Fruit fly (Drosophila melanogaster): ENCODE results near the gene CG15760.

CG15760 gene

dm6 chrX:13639998-13640691, 29.4 kb upstream of the CG15760 start (continued):
- peak; percentile 82 for TF ChIP-seq ftz-f1 (GFP tag; optimal IDR thresholded peaks at IDR 0.05)
- no peak for TF ChIP-seq zen2 (GFP tag; IDR thresholded peaks at IDR 0.05; ENCODE audit: partially characterized antibody)
- peak; percentile 95 for TF ChIP-seq CG10267 (tag; optimal IDR thresholded peaks at IDR 0.05)
- TF ChIP-seq Gsc (GFP tag; IDR thresholded peaks at IDR 0.05) = peak; percentile 95
- TF ChIP-seq CG2712 (tag; optimal IDR thresholded peaks at IDR 0.05) = peak; percentile 99
- peak; percentile 96 for TF ChIP-seq CG31224 (GFP tag; IDR thresholded peaks at IDR 0.05)
- TF ChIP-seq HmgZ (tag; optimal IDR thresholded peaks at IDR 0.05) = peak; percentile 99
- peak; percentile 60; the same call in 1 of the 2 replicates for TF ChIP-seq ato (GFP tag; IDR thresholded peaks at IDR 0.05; ENCODE audit: partially characterized antibody)
- TF ChIP-seq CG17328 (GFP tag; IDR thresholded peaks at IDR 0.05) = peak; percentile 99
- TF ChIP-seq pb (GFP tag; optimal IDR thresholded peaks at IDR 0.05) = peak; percentile 99
- peak; percentile 92 for TF ChIP-seq psq (GFP tag; optimal IDR thresholded peaks at IDR 0.05)
- TF ChIP-seq CG14050 (GFP tag; IDR thresholded peaks at IDR 0.05) = peak; percentile 98
- peak; percentile 99 for TF ChIP-seq CG13624 (GFP tag; optimal IDR thresholded peaks at IDR 0.05)
- peak; percentile 98 for TF ChIP-seq gcm2 (GFP tag; optimal IDR thresholded peaks at IDR 0.05)
- TF ChIP-seq en (GFP tag; optimal IDR thresholded peaks at IDR 0.05) = peak; percentile 98
- no peak for TF ChIP-seq zf30C (GFP tag; optimal IDR thresholded peaks at IDR 0.05)
- peak; percentile 99 for TF ChIP-seq CG12071 (GFP tag; optimal IDR thresholded peaks at IDR 0.05)
- peak; percentile 98 for TF ChIP-seq crc (GFP tag; optimal IDR thresholded peaks at IDR 0.05)
- peak; percentile 99 for TF ChIP-seq lab (GFP tag; optimal IDR thresholded peaks at IDR 0.05)
- TF ChIP-seq emc (GFP tag; optimal IDR thresholded peaks at IDR 0.05) = peak; percentile 96
- peak; percentile 91 for TF ChIP-seq CG18011 (GFP tag; optimal IDR thresholded peaks at IDR 0.05)
- peak; percentile 99 for TF ChIP-seq CG6813 (GFP tag; optimal IDR thresholded peaks at IDR 0.05)
- peak; percentile 99 for TF ChIP-seq Xrp1 (GFP tag; IDR thresholded peaks at IDR 0.05)
- peak; percentile 98 for TF ChIP-seq al (GFP tag; IDR thresholded peaks at IDR 0.05)
- TF ChIP-seq CG10654 (GFP tag; optimal IDR thresholded peaks at IDR 0.05) = peak; percentile 99
- peak; percentile 98 for TF ChIP-seq Chrac-16 (GFP tag; optimal IDR thresholded peaks at IDR 0.05)
- TF ChIP-seq CG33557 (GFP tag; optimal IDR thresholded peaks at IDR 0.05) = peak; percentile 86
- peak; percentile 94 for TF ChIP-seq trem (tag; optimal IDR thresholded peaks at IDR 0.05)
- TF ChIP-seq CG13894 (tag; optimal IDR thresholded peaks at IDR 0.05) = peak; percentile 96
- TF ChIP-seq Sox102F (GFP tag; optimal IDR thresholded peaks at IDR 0.05) = peak; percentile 99
- TF ChIP-seq slou (GFP tag; optimal IDR thresholded peaks at IDR 0.05) = peak; percentile 96
- TF ChIP-seq CG1024 (GFP tag; IDR thresholded peaks at IDR 0.05) = peak; percentile 97
- peak; percentile 94 for TF ChIP-seq CG31365 (tag; optimal IDR thresholded peaks at IDR 0.05)
- peak; percentile 88 for TF ChIP-seq E2f2 (GFP tag; IDR thresholded peaks at IDR 0.05)
- TF ChIP-seq Mes4 (GFP tag; optimal IDR thresholded peaks at IDR 0.05) = peak; percentile 99
- TF ChIP-seq CG3163 (GFP tag; optimal IDR thresholded peaks at IDR 0.05) = peak; percentile 93
- TF ChIP-seq zfh2 (GFP tag; optimal IDR thresholded peaks at IDR 0.05) = peak; percentile 98
- peak; percentile 99 for TF ChIP-seq CG1603 (tag; optimal IDR thresholded peaks at IDR 0.05)
- peak; percentile 37 for TF ChIP-seq pzg (GFP tag; optimal IDR thresholded peaks at IDR 0.05)
- TF ChIP-seq tna (GFP tag; IDR thresholded peaks at IDR 0.05; ENCODE audit: partially characterized antibody) = peak; percentile 81
- peak; percentile 97 for TF ChIP-seq Nf-YC (tag; optimal IDR thresholded peaks at IDR 0.05)
- TF ChIP-seq Hey (tag; optimal IDR thresholded peaks at IDR 0.05) = peak; percentile 89
- TF ChIP-seq D19A (tag; optimal IDR thresholded peaks at IDR 0.05) = peak; percentile 97
- TF ChIP-seq Xbp1 (GFP tag; optimal IDR thresholded peaks at IDR 0.05) = peak; percentile 99
- TF ChIP-seq seq (GFP tag; IDR thresholded peaks at IDR 0.05) = peak; percentile 99
- TF ChIP-seq Lim3 (GFP tag; IDR thresholded peaks at IDR 0.05) = peak; percentile 97
- TF ChIP-seq Oli (tag; optimal IDR thresholded peaks at IDR 0.05) = peak; percentile 99
- TF ChIP-seq sens (GFP tag) = peak; percentile 100
- TF ChIP-seq CG15514 (GFP tag; optimal IDR thresholded peaks at IDR 0.05) = peak; percentile 95
- TF ChIP-seq lmd (GFP tag; IDR thresholded peaks at IDR 0.05) = peak; percentile 99
